Fruit fly (Drosophila melanogaster): ENCODE measurements around the gene amn.

The amn gene

DNA sequence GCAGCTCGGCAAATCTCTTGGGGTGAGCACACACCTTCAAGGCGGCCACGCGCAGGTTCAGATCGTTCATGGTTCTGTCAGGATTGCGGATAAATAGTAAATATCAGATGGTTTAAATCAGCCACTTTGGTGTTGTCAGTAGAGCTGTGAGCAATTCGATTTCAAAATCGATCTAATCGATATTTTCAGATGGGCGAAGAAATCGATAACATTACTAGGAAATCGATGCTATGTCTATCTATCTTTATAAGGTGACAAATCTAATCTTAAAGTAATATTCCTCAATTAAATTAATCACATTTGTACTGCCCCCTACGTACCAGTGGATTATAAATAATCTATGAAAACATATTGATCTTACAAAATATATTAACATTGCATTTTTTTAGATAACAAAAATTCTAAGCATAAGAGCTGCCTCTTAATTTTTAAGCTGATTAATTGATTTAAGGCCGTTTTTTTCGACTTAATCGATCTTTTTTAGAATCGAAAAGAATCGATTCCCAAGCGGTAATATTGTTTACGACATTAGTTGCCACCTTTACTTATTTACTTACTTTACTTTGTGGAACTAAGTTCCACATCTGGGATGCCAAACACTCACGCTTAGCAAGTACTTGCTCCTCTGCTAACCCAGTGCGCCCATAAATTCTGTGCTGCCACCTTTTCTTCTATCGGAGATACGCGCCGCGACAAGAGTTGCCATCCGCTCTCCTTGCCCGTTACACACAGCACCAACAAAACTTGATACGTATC, 24.3 kb downstream of the amn start, which contains the start of gene THADA:
THADA (minus strand) TSS at position 136 of the 756 bp plus-strand sequence.
- TF ChIP-seq Clk (GFP tag; optimal IDR thresholded peaks at IDR 0.05), result no peak
- peak; percentile 39 for TF ChIP-seq Hr96 (GFP tag; optimal IDR thresholded peaks at IDR 0.05)
- peak; percentile 41 for TF ChIP-seq bab1 (GFP tag; optimal IDR thresholded peaks at IDR 0.05)
- no peak for TF ChIP-seq CG1620 (GFP tag; optimal IDR thresholded peaks at IDR 0.05)
- TF ChIP-seq CG7045 (GFP tag; optimal IDR thresholded peaks at IDR 0.05), result no peak
- TF ChIP-seq Crg-1 (GFP tag; optimal IDR thresholded peaks at IDR 0.05), result peak; percentile 72
- peak; percentile 51 for TF ChIP-seq tj (GFP tag; optimal IDR thresholded peaks at IDR 0.05)
- TF ChIP-seq kay (GFP tag; ENCODE audit: borderline replicate concordance), result no peak
- peak; percentile 56 for TF ChIP-seq CG7101 (tag; optimal IDR thresholded peaks at IDR 0.05)
- TF ChIP-seq CG11617 (GFP tag; optimal IDR thresholded peaks at IDR 0.05), result peak; percentile 71
- no peak for TF ChIP-seq cic (GFP tag; optimal IDR thresholded peaks at IDR 0.05)
- TF ChIP-seq cnc (optimal IDR thresholded peaks at IDR 0.05), result no peak
- TF ChIP-seq CG33017 (tag; optimal IDR thresholded peaks at IDR 0.05), result peak; percentile 33
- no peak for TF ChIP-seq CG12768 (GFP tag; optimal IDR thresholded peaks at IDR 0.05)
- peak; percentile 23 for TF ChIP-seq ovo (GFP tag; optimal IDR thresholded peaks at IDR 0.05)
- peak; percentile 70 for TF ChIP-seq CG5204 (GFP tag; optimal IDR thresholded peaks at IDR 0.05)
- TF ChIP-seq pad (GFP tag; optimal IDR thresholded peaks at IDR 0.05), result no peak
- TF ChIP-seq Mnt (GFP tag; optimal IDR thresholded peaks at IDR 0.05), result peak; percentile 4
- TF ChIP-seq toe (GFP tag; optimal IDR thresholded peaks at IDR 0.05), result peak; percentile 7
- peak; percentile 83 for TF ChIP-seq CG14711 (tag; optimal IDR thresholded peaks at IDR 0.05)

DNA sequence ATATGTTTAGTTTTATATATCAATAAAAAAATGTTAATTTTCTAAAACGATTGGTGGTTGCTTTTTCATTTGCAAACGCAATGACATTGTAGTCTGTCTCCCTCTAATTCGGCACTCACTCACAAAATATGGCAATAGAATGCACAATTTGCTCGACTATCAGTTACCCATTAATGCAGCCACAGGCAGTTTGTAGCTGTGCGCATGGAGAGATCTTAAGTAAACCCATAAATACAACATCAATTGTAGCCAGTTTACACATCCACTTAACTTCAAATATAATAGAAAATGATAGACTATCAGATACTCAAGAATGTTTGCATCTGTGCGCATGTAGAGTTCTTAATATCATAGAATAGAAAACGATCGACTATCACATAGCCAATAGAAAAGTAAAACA, 30.5 kb downstream of the amn start:
- TF ChIP-seq CG7045 (GFP tag; optimal IDR thresholded peaks at IDR 0.05) (no peak), cnc (optimal IDR thresholded peaks at IDR 0.05) (no peak), CG12768 (GFP tag; optimal IDR thresholded peaks at IDR 0.05) (no peak), CG7101 (tag; optimal IDR thresholded peaks at IDR 0.05) (no peak), CG1620 (GFP tag; optimal IDR thresholded peaks at IDR 0.05) (no peak)

DNA sequence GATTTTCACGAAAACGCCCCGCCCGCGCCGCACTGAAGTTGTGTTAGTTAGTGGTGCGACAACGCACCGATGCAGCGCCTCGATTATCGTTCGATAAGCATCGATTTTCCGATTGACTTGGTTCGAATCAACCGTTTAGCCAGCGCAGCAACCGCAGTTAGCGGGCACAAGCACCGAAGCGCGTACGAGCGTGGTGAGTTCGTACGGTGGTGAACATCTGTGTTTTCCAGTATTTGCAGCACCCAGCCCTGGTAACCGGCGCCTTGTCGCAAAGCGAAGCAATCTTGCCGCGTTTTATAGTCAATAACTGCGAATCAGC, 37.9 kb downstream of the amn start, which contains the start of the genes pico and Nup205:
pico (minus strand) TSS at position 71 of the 319 bp plus-strand sequence.
Nup205 (plus strand) TSS at position 226 of the 319 bp plus-strand sequence.
- TF ChIP-seq CG11617 (GFP tag; optimal IDR thresholded peaks at IDR 0.05) (no peak), tj (GFP tag; optimal IDR thresholded peaks at IDR 0.05) (peak; percentile 66), CG5204 (GFP tag; optimal IDR thresholded peaks at IDR 0.05) (no peak), Clk (GFP tag; optimal IDR thresholded peaks at IDR 0.05) (no peak), CG1620 (GFP tag; optimal IDR thresholded peaks at IDR 0.05) (peak; percentile 44), pad (GFP tag; optimal IDR thresholded peaks at IDR 0.05) (no peak), cnc (optimal IDR thresholded peaks at IDR 0.05) (no peak), Hr96 (GFP tag; optimal IDR thresholded peaks at IDR 0.05) (no peak), kay (GFP tag; ENCODE audit: borderline replicate concordance) (no peak), bab1 (GFP tag; optimal IDR thresholded peaks at IDR 0.05) (peak; percentile 76), CG7101 (tag; optimal IDR thresholded peaks at IDR 0.05) (peak; percentile 28), CG33017 (tag; optimal IDR thresholded peaks at IDR 0.05) (no peak), CG7045 (GFP tag; optimal IDR thresholded peaks at IDR 0.05) (no peak), Mnt (GFP tag; optimal IDR thresholded peaks at IDR 0.05) (peak; percentile 61), toe (GFP tag; optimal IDR thresholded peaks at IDR 0.05) (no peak), Crg-1 (GFP tag; optimal IDR thresholded peaks at IDR 0.05) (no peak), CG12768 (GFP tag; optimal IDR thresholded peaks at IDR 0.05) (no peak), cic (GFP tag; optimal IDR thresholded peaks at IDR 0.05) (peak; percentile 49), ovo (GFP tag; optimal IDR thresholded peaks at IDR 0.05) (no peak)

DNA sequence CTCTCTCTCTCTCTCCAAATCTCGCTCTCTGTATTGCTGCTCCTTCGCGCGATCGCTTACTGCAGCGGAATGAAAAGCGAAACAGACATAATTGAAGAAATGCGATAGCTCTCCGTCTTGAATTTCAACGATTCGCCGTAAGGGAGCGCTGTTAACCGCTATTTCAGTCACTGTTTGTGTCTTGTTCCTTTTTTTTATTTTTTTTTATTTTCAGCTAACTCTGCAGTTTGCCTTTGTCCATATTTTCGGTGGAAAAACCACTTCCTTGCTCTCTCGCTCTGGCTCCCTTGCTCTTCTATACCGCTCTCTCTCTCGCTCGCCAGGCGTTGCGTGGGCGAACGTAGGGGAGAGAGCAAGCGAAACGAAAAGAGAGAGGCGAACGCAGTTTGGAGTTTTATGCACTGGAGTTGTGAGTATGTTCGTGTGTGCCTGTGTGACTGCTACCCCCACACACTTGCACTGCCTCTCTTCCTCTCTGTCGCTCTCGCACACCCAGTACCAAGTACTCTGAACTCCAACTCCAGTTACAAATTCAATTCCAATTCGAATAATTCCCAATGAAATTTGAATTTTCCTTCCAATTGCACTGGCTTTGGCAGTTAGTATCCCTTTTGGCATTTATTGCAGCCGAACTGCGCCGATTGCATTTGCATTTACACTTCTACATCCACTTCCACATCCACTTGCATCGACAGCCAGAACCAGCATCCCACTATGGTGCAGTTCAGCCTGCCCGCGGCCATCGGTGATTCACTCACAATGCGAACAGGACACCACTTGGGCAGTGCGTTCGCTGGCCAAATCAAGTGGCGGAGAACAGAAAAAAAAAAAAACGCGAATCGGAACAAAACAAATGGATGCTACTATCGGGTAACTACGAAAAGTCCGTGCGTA, 38.5 kb downstream of the amn start:
- TF ChIP-seq tj (GFP tag; optimal IDR thresholded peaks at IDR 0.05), result peak; percentile 99
- TF ChIP-seq cnc (optimal IDR thresholded peaks at IDR 0.05), result no peak
- TF ChIP-seq pad (GFP tag; optimal IDR thresholded peaks at IDR 0.05), result peak; percentile 95
- no peak for TF ChIP-seq CG5204 (GFP tag; optimal IDR thresholded peaks at IDR 0.05)
- TF ChIP-seq ovo (GFP tag; optimal IDR thresholded peaks at IDR 0.05), result peak; percentile 39

DNA sequence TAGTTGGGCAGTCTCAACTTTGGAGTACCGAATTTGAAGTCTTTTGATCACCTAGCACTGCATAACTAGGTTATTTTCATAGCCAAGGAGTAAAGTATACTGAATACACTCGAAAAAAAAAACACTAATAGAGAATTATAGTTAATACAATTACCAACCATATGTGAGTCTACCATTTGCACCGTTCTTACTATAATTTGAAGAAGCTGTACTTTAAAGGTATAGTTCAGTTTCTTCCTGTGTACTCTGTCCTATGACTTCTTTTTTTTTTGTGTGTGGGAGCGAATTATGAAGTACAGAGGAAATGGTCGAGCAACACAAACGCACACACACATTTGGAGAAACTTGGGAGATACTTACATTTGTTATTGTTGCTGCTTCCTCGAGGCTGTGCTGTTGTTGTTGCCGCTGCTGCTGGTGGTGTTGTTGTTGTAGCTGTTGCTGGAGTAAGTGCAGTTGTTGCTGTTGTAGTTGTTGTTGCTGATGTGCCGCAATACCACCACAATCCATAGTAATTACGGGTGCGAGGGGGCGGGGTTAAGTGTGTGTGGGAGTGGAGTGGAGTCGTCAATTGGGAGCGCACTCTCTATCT, 39.3 kb downstream of the amn start:
- TF ChIP-seq bab1 (GFP tag; optimal IDR thresholded peaks at IDR 0.05) (peak; percentile 30), CG7101 (tag; optimal IDR thresholded peaks at IDR 0.05) (no peak), pad (GFP tag; optimal IDR thresholded peaks at IDR 0.05) (no peak), kay (GFP tag; ENCODE audit: borderline replicate concordance) (no peak), CG7045 (GFP tag; optimal IDR thresholded peaks at IDR 0.05) (no peak), CG14711 (tag; optimal IDR thresholded peaks at IDR 0.05) (peak; percentile 49), toe (GFP tag; optimal IDR thresholded peaks at IDR 0.05) (no peak)

DNA sequence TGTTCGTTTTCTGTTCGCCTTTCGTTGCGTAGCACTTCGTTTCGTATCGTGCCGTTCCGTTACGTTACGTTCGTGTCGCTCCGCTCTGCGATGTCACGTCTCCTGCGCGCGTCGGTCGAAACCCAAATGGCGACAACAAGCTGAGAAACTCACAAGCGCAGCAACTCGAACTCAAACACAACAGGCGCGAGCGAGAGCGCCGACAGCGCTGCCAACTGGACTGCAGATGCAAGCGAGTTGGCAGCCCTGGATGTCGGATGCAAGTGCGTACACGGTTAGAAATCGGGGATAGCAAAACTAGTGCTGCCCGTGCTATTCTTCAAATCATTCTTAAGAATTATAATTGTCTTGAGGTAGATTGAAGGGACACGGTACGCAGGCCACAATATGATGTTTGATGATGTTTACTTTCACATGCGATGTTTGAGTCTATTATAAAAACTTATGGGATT, 41.5 kb downstream of the amn start:
- TF ChIP-seq CG14711 (tag; optimal IDR thresholded peaks at IDR 0.05) (peak; percentile 26), CG7101 (tag; optimal IDR thresholded peaks at IDR 0.05) (no peak), pad (GFP tag; optimal IDR thresholded peaks at IDR 0.05) (peak; percentile 42), bab1 (GFP tag; optimal IDR thresholded peaks at IDR 0.05) (peak; percentile 54), tj (GFP tag; optimal IDR thresholded peaks at IDR 0.05) (peak; percentile 55), CG7045 (GFP tag; optimal IDR thresholded peaks at IDR 0.05) (peak; percentile 30), CG11617 (GFP tag; optimal IDR thresholded peaks at IDR 0.05) (peak; percentile 39), cic (GFP tag; optimal IDR thresholded peaks at IDR 0.05) (peak; percentile 18), Hr96 (GFP tag; optimal IDR thresholded peaks at IDR 0.05) (peak; percentile 46), Mnt (GFP tag; optimal IDR thresholded peaks at IDR 0.05) (no peak), CG33017 (tag; optimal IDR thresholded peaks at IDR 0.05) (no peak), kay (GFP tag; ENCODE audit: borderline replicate concordance) (no peak), CG1620 (GFP tag; optimal IDR thresholded peaks at IDR 0.05) (peak; percentile 52), Clk (GFP tag; optimal IDR thresholded peaks at IDR 0.05) (no peak), CG5204 (GFP tag; optimal IDR thresholded peaks at IDR 0.05) (peak; percentile 51), cnc (optimal IDR thresholded peaks at IDR 0.05) (no peak), Crg-1 (GFP tag; optimal IDR thresholded peaks at IDR 0.05) (no peak), toe (GFP tag; optimal IDR thresholded peaks at IDR 0.05) (peak; percentile 31), CG12768 (GFP tag; optimal IDR thresholded peaks at IDR 0.05) (peak; percentile 16), ovo (GFP tag; optimal IDR thresholded peaks at IDR 0.05) (peak; percentile 10)

Data from whole organism, adult.